Worm (Caenorhabditis elegans) whole organism, L4/young adult: ENCODE results near the gene fbxb-53.

ENCODE experiments used
- W03F9.2 ChIP-seq: fragments of 150-350 bp; optimal IDR thresholded peaks from 2 replicates; lab custom pipeline; 2014; ENCODE audit warnings: missing biosample characterization, missing genetic modification characterization
- dao-5 ChIP-seq: sonication (generic microtip); optimal IDR thresholded peaks from 2 replicates; lab custom pipeline; 2016; ENCODE audit warnings: missing genotype, missing genetic modification characterization, moderate library complexity, missing compliant biosample characterization
- him-1 ChIP-seq: sonication (generic microtip); optimal IDR thresholded peaks from 2 replicates; lab custom pipeline; 2016; ENCODE audit warnings: missing genotype, missing genetic modification reagents, missing genetic modification characterization, missing compliant biosample characterization

The fbxb-53 gene

DNA sequence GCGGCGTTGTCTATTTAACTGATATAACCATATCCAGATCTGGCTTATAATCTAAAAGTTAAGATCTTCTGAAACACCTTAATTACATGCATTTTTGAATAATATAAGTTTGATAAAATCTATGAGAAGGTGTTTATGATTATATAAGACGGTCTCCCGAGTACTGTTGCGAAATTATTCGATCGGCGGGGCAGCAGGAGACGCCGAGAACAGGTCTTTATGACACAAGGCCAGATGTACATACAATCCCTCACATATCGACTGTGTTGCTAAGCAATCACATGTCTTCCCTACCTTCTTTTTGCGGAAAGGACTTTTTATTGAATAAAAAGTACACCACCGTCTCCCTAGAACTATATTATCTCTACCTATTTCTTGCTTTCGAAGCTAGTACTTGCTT, at the start of gene fbxb-53:
fbxb-53 (plus strand) TSS at position 301 of the 400 bp plus-strand sequence.
- TF ChIP-seq W03F9.2 (tag; lab: Kevin White, UChicago) (no peak), dao-5 (tag; lab: Kevin White, UChicago) (no peak), him-1 (tag; lab: Kevin White, UChicago) (no peak)

DNA sequence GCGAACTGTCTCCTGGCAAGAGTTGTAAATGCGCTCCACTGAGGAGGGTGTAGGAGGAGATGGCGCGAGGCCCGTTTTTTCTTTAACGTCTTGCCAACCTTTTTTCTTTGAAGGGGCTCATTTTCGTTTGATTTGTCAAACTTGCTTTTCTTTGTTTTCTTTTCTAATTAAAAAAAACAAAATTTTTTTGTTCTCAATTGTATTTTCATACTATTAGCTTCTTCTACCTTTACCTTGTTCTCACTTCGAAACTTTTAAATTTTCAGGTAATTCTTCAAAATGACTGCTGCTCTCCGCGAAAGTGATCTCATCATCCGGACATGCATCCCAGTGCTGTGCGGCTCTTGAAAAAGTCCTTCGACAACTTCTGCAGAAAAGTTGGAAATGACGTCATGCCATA, 46.7 kb upstream of the fbxb-53 start, which contains the start of gene fbxa-184:
fbxa-184 (plus strand) TSS at position 301 of the 400 bp plus-strand sequence.
- TF ChIP-seq him-1 (tag; lab: Kevin White, UChicago) (no peak), dao-5 (tag; lab: Kevin White, UChicago) (no peak), W03F9.2 (tag; lab: Kevin White, UChicago) (no peak)

DNA sequence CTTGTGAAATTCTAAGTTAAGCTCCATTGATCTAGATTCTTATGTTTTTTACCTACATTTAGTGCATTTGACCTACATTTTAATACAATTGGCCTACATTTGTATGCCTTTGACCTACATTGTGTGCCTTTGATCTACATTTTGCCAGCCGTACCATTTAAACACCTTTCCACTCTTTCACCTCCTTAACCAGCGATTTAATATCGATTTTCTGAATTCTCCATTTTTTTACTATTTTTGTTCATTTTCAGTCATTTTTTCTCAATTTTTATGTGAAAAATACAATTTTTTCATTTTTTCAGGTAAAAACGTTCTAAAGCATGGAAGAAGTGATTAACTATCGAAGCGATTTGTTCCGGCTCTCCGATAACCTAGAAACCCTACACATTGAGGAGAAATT, 43.7 kb upstream of the fbxb-53 start, which contains the start of gene btb-7:
btb-7 (plus strand) TSS at position 301 of the 400 bp plus-strand sequence.
- TF ChIP-seq dao-5 (tag; lab: Kevin White, UChicago) (no peak), W03F9.2 (tag; lab: Kevin White, UChicago) (no peak), him-1 (tag; lab: Kevin White, UChicago) (no peak)

DNA sequence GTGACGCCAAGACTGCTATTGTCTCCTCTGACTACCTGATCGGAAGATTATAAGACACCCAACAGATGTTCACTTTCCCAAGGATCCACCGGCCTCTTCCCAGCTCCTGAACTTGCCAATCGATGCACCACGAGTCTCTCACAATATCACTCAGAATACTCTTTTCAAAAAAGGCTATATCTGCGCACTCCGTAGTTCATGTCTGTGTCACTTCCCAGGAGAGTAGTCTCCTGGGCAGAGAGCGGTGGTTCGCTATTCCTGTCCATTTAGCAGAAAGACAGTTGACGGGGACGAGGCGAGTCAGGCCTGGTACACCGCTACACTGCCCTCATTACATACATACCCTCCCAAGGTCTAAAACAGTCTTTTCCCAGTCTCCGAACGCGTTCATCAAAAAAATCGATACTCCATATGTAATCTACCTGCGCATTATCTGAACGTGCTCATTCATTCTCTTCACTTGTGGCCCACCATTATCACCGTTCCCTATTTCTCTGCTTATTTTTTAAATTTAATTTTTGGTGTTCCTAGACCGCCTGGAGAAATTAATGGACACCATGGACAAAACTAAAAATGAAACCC, 41.8 kb upstream of the fbxb-53 start, which contains the start of gene btb-6:
btb-6 (plus strand) TSS at position 532 of the 582 bp plus-strand sequence.
- TF ChIP-seq dao-5 (tag; lab: Kevin White, UChicago) (no peak), W03F9.2 (tag; lab: Kevin White, UChicago) (no peak), him-1 (tag; lab: Kevin White, UChicago) (no peak)

DNA sequence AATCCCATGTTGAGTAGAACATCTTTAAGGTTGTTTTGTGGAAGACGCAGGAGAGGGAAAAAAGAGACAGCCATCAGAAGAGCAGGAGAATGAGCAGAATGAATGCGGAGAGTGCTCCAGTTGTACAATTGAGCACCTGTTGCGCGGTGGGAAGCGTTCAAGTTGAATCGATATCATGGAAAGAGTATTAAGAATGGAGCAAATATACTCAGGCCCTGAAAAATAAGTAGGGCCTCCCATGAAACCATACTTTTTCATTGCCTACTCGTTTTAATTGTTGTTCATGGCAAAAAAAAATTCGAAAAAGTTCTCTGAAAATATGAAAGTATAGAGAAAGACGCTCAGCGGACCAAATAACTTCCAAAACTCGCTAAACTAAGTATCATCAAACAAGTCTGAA, 37.5 kb upstream of the fbxb-53 start, which contains the start of gene fbxb-48:
fbxb-48 (minus strand) TSS at position 101 of the 400 bp plus-strand sequence.
- no peak for TF ChIP-seq W03F9.2 (tag; lab: Kevin White, UChicago)
- no peak for TF ChIP-seq dao-5 (tag; lab: Kevin White, UChicago)
- TF ChIP-seq him-1 (tag; lab: Kevin White, UChicago), result no peak

DNA sequence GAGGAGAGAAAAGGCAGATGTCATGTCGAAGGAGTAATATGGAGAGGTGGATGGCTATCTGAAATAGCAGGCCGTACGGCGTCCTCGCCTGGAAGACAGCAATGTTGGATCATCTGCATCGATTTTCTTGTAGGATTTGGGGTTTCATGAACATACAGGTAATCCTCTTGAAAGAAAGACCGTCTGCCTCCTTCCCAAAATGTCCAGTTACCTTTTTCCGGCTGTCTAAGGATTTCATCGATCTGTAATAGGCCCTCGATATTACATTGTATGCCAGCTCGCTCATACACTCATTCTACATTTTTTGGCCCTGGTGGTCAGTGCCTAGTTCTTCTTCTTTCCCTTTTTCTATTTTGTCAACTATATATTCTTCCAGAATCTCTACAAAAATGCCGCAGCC, 34.3 kb upstream of the fbxb-53 start, which contains the start of the genes fbxb-5 and btb-8:
fbxb-5 (minus strand) TSS at position 101 of the 400 bp plus-strand sequence.
btb-8 (plus strand) TSS at position 377 of the 400 bp plus-strand sequence.
- TF ChIP-seq him-1 (tag; lab: Kevin White, UChicago) (no peak), dao-5 (tag; lab: Kevin White, UChicago) (no peak), W03F9.2 (tag; lab: Kevin White, UChicago) (no peak)

DNA sequence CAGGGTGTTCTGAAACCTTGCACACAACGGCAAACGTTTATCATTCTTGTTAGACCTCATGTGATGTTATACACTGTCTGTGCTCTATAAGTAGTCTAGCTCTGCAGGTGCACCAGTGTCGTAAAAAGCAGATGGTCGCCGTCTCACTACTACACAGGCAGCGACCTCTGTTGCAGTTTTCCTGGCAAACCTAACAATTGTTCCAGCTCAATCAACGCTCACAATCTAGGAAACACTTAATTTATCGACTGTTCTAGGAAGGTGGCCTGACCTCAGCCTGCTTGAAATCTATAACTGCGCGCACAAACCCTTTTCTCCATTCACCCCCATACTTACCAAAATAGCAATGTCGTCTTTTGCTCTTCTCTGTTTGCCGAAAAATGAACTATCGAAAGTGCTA, 32.4 kb upstream of the fbxb-53 start, which contains the start of gene fbxb-11:
fbxb-11 (plus strand) TSS at position 301 of the 400 bp plus-strand sequence.
- TF ChIP-seq W03F9.2 (tag; lab: Kevin White, UChicago) (no peak), him-1 (tag; lab: Kevin White, UChicago) (no peak), dao-5 (tag; lab: Kevin White, UChicago) (no peak)

DNA sequence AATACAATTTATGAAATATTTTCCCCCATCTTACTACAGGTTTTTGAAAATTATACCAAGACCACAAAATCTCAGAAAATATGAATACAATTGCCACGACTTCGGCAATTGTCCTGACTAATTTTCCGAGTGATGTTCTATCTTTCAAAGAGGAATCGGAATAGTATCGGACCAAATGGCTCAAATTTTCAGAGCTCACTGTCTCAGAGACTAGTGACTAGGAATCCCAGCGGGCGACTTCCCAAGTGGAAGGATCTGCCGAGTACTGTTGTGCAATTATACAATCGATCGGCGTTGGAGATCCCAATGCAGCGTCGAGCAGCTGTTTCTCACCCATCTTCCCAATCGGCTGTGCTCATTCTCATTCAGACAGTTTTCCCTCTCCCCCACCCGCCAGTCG, 30.9 kb upstream of the fbxb-53 start, which contains the start of gene F45C12.17:
F45C12.17 (plus strand) TSS at position 377 of the 400 bp plus-strand sequence.
- TF ChIP-seq him-1 (tag; lab: Kevin White, UChicago) (no peak), dao-5 (tag; lab: Kevin White, UChicago) (no peak), W03F9.2 (tag; lab: Kevin White, UChicago) (no peak)

DNA sequence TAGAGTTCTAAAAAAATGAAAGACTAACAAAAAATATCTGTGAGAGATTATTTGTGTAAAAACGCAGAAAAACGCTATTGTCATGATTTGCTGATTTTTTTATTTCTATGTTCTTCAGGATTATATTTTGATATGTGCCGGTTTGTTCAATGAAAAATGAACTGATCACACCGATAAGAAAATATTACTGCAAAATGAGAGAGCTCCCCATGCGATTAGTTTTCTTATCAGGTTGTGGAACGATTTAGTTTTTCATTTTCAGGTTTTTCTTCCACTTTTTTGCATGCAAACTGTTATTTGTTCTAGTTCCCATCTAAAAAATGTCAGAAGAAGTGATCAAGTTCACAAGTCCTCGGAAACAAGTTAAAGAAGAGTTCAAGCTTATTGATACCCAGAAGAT, 28.4 kb upstream of the fbxb-53 start, which contains the start of gene btb-9:
btb-9 (plus strand) TSS at position 254 of the 400 bp plus-strand sequence.
- TF ChIP-seq W03F9.2 (tag; lab: Kevin White, UChicago) (no peak), dao-5 (tag; lab: Kevin White, UChicago) (no peak), him-1 (tag; lab: Kevin White, UChicago) (no peak)

DNA sequence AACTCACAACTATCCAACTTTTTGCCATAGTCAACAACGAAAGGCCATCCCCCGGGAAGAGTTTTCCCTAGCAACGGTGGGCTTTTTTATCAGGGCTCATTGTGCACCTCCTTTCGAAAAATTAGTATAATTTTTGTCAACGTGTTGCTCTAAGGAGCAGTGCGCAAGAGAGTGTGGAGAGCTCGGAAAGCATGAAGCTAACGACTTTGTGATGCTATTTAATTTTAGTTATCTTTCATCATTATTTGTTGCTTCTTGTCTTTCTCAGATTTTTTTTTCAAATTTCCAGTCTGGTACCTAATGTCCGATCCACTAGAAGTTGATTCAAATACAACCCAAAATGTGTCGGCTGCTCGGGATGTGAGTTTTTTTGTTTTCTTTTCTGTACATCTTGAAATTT, 26.6 kb upstream of the fbxb-53 start, which contains the start of gene ceh-81:
ceh-81 (plus strand) TSS at position 301 of the 400 bp plus-strand sequence.
- no peak for TF ChIP-seq him-1 (tag; lab: Kevin White, UChicago)
- no peak for TF ChIP-seq dao-5 (tag; lab: Kevin White, UChicago)
- TF ChIP-seq W03F9.2 (tag; lab: Kevin White, UChicago), result no peak

DNA sequence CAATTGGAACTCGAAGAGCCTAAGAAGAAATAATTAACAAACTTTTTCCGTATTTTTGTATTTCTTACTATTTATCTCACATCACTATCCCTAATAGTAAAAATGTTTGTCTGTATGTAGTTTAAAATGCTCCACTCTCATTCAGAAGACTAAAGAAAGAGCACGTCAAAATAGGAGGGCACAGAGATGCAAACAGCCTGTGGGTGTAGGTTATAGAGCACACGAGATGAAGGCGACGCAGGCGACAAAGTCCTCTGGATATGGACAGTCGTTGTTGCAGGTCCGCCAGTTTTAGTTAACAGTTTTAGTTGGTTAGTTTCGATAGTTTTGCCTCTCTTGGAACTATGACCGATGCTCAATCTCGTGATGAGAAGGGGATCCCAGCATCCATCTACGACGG, 24.8 kb upstream of the fbxb-53 start, which contains the start of gene ceh-82:
ceh-82 (plus strand) TSS at position 301 of the 400 bp plus-strand sequence.
- TF ChIP-seq dao-5 (tag; lab: Kevin White, UChicago) (no peak), W03F9.2 (tag; lab: Kevin White, UChicago) (no peak), him-1 (tag; lab: Kevin White, UChicago) (no peak)

DNA sequence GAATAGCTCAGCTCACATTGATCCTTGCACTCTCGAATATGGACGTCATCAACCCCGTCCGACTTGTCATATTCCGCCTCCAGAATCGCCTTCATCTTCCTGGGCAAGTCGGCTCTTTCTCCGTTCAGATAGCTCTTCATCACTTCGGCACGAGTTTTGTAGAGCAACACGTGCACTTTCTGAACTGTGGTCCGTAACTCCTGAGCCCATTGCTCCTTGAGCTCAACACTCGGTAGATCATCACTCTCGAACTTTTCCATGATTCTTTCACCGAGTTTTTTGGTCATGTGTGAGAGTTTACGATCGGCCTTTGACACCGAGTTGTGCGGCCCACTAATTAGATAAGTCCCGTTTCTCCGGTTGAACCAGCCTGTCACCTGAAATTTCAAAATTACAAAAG, 21.5 kb upstream of the fbxb-53 start:
- TF ChIP-seq dao-5 (tag; lab: Kevin White, UChicago) (no peak), him-1 (tag; lab: Kevin White, UChicago) (no peak), W03F9.2 (tag; lab: Kevin White, UChicago) (no peak)

DNA sequence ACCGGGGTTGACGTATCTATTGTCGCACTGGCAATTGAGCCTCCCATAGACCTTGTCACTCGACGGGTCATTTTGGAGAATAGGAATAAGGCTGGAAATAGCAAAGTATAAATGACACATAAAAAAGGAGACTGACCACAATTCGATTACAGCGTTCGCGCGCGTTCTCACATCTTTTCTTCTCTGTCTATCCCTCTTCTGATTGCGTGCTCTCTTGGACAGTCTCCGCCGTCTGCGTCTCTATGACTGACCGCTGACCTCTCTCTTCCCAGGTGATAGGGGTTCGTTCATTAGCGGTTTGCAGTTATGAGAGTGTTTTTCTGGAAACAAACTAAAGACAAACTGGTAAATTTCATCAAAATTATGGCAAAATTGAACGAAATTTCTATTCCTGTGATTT, 20.3 kb upstream of the fbxb-53 start, which contains the start of gene ceh-83:
ceh-83 (minus strand) TSS at position 181 of the 400 bp plus-strand sequence.
- no peak for TF ChIP-seq him-1 (tag; lab: Kevin White, UChicago)
- TF ChIP-seq W03F9.2 (tag; lab: Kevin White, UChicago), result no peak
- no peak for TF ChIP-seq dao-5 (tag; lab: Kevin White, UChicago)
